Fruit fly (Drosophila melanogaster) whole organism, embryonic: ENCODE measurements around the gene CG32246.
A peak's percentile ranks its signal among the peaks of the same experiment; 100 is the strongest.

ENCODE experiments used
- Atf-2 ChIP-seq: fragments of 200-800 bp; sonication (Bioruptor generic); optimal IDR thresholded peaks from 2 replicates; lab custom pipeline; 2016; ENCODE audit warnings: missing biosample characterization, missing genetic modification characterization
- Awh ChIP-seq: fragments of 200-800 bp; sonication (Bioruptor generic); IDR thresholded peaks from 2 replicates; pipeline ENCODE4, ENCODE4 v1.3.6; 2022; ENCODE audit warnings: missing biosample characterization, missing genetic modification characterization
- Bdp1 ChIP-seq: fragments of 200-800 bp; sonication (Bioruptor generic); optimal IDR thresholded peaks from 3 replicates; lab custom pipeline; 2016; ENCODE audit warnings: missing biosample characterization, missing genetic modification characterization
- Bgb ChIP-seq: fragments of 200-800 bp; sonication (Bioruptor generic); IDR thresholded peaks from 2 replicates; pipeline ENCODE4 v1.3.6; 2022; ENCODE audit warnings: missing biosample characterization, missing genetic modification characterization; ENCODE audit not compliant: partially characterized antibody
- C15 ChIP-seq: fragments of 200-800 bp; sonication (Bioruptor generic); IDR thresholded peaks from 3 replicates; pipeline ENCODE4 v1.3.6; 2022; ENCODE audit warnings: missing biosample characterization, missing genetic modification characterization
- CG1024 ChIP-seq: fragments of 200-800 bp; sonication (Bioruptor generic); IDR thresholded peaks from 2 replicates; pipeline ENCODE4 v1.3.6; 2022; ENCODE audit warnings: missing biosample characterization, missing genetic modification characterization
- CG10366 ChIP-seq: fragments of 200-800 bp; sonication (Bioruptor generic); IDR thresholded peaks from 2 replicates; pipeline ENCODE4 v1.3.6; 2022; ENCODE audit warnings: missing biosample characterization, missing genetic modification characterization
- CG10565 ChIP-seq: fragments of 200-800 bp; sonication (Bioruptor generic); optimal IDR thresholded peaks from 3 replicates; lab custom pipeline; 2016; ENCODE audit warnings: missing biosample characterization, mild to moderate bottlenecking, missing genetic modification characterization
- CG11504 ChIP-seq: fragments of 200-800 bp; sonication (Bioruptor generic); optimal IDR thresholded peaks from 3 replicates; lab custom pipeline; 2019; ENCODE audit warnings: missing biosample characterization, mild to moderate bottlenecking, missing genetic modification characterization, moderate library complexity
- CG12104 ChIP-seq: fragments of 200-800 bp; sonication (Bioruptor generic); optimal IDR thresholded peaks from 3 replicates; lab custom pipeline; 2016; ENCODE audit warnings: missing biosample characterization, missing genetic modification characterization
- CG12659 ChIP-seq: fragments of 200-800 bp; sonication (Bioruptor generic); optimal IDR thresholded peaks from 3 replicates; lab custom pipeline; 2017; ENCODE audit warnings: mild to moderate bottlenecking, missing biosample characterization, missing genetic modification reagents, missing genetic modification characterization
- CG15696 ChIP-seq: fragments of 200-800 bp; sonication (Bioruptor generic); optimal IDR thresholded peaks from 2 replicates; lab custom pipeline; 2019; ENCODE audit warnings: missing biosample characterization, mild to moderate bottlenecking, missing genetic modification characterization, moderate library complexity
- CG17385 ChIP-seq: fragments of 200-800 bp; sonication (Bioruptor generic); optimal IDR thresholded peaks from 3 replicates; lab custom pipeline; 2018; ENCODE audit warnings: missing biosample characterization, mild to moderate bottlenecking, missing genetic modification characterization
- CG17829 ChIP-seq: fragments of 200-800 bp; optimal IDR thresholded peaks from 2 replicates; lab custom pipeline; 2019; ENCODE audit warnings: missing biosample characterization, mild to moderate bottlenecking, missing genetic modification characterization, moderate library complexity
- CG2875 ChIP-seq: fragments of 200-800 bp; sonication (Bioruptor generic); optimal IDR thresholded peaks from 2 replicates; lab custom pipeline; 2017; ENCODE audit warnings: missing biosample characterization, mild to moderate bottlenecking, missing genetic modification characterization, missing genetic modification reagents
- CG34224 ChIP-seq: fragments of 200-800 bp; sonication (Bioruptor generic); IDR thresholded peaks from 3 replicates; pipeline ENCODE4 v1.3.6; 2022; ENCODE audit warnings: missing biosample characterization, missing genetic modification characterization; ENCODE audit not compliant: partially characterized antibody
- CG3838 ChIP-seq: fragments of 200-800 bp; sonication (Bioruptor generic); optimal IDR thresholded peaks from 3 replicates; lab custom pipeline; 2016; ENCODE audit warnings: missing biosample characterization, missing genetic modification characterization
- CG42726 ChIP-seq: fragments of 200-800 bp; sonication (Bioruptor generic); IDR thresholded peaks from 2 replicates; pipeline ENCODE4 v1.3.6; 2022; ENCODE audit warnings: missing biosample characterization, missing genetic modification characterization; ENCODE audit not compliant: partially characterized antibody
- CG4360 ChIP-seq: fragments of 200-800 bp; sonication (Bioruptor generic); IDR thresholded peaks from 2 replicates; pipeline ENCODE4 v1.3.6; 2022; ENCODE audit warnings: missing biosample characterization, missing genetic modification characterization
- CG4707 ChIP-seq: fragments of 200-800 bp; sonication (Bioruptor generic); optimal IDR thresholded peaks from 2 replicates; lab custom pipeline; 2018; ENCODE audit warnings: missing biosample characterization, mild to moderate bottlenecking, missing genetic modification characterization, moderate library complexity
- CG7372 ChIP-seq: fragments of 200-800 bp; sonication (Bioruptor generic); IDR thresholded peaks from 2 replicates; pipeline ENCODE4 v1.3.6; 2022; ENCODE audit warnings: missing biosample characterization, missing genetic modification characterization
- CG7745 ChIP-seq: fragments of 200-800 bp; sonication (Bioruptor generic); optimal IDR thresholded peaks from 2 replicates; lab custom pipeline; 2018; ENCODE audit warnings: missing biosample characterization, mild to moderate bottlenecking, missing genetic modification characterization, moderate library complexity
- CG8924 ChIP-seq: fragments of 200-800 bp; optimal IDR thresholded peaks from 3 replicates; lab custom pipeline; 2019; ENCODE audit warnings: missing biosample characterization, mild to moderate bottlenecking, missing genetic modification characterization, moderate library complexity
- Dip3 ChIP-seq: fragments of 200-800 bp; sonication (Bioruptor generic); optimal IDR thresholded peaks from 3 replicates; lab custom pipeline; 2016; ENCODE audit warnings: missing biosample characterization, missing genetic modification characterization
- Dref ChIP-seq: fragments of 200-800 bp; sonication (Bioruptor generic); IDR thresholded peaks from 2 replicates; pipeline ENCODE4 v1.3.6; 2022; ENCODE audit warnings: missing biosample characterization, missing genetic modification characterization
- Jarid2 ChIP-seq: fragments of 200-800 bp; sonication (Bioruptor generic); optimal IDR thresholded peaks from 3 replicates; lab custom pipeline; 2017; ENCODE audit warnings: mild to moderate bottlenecking, missing biosample characterization, missing genetic modification reagents, missing genetic modification characterization
- Lpt ChIP-seq: fragments of >200 bp; optimal IDR thresholded peaks from 2 replicates; lab custom pipeline; 2018; ENCODE audit warnings: missing biosample characterization, missing genetic modification characterization
- Meics ChIP-seq: fragments of 200-800 bp; sonication (Bioruptor generic); optimal IDR thresholded peaks from 2 replicates; lab custom pipeline; 2017; ENCODE audit warnings: missing biosample characterization, mild to moderate bottlenecking, missing genetic modification characterization
- Mrtf ChIP-seq: fragments of 200-800 bp; sonication (Bioruptor generic); IDR thresholded peaks from 3 replicates; pipeline ENCODE4 v1.3.6; 2022; ENCODE audit warnings: missing biosample characterization, missing genetic modification characterization
- Myb ChIP-seq: fragments of 200-800 bp; sonication (Bioruptor generic); optimal IDR thresholded peaks from 2 replicates; lab custom pipeline; 2016; ENCODE audit warnings: missing biosample characterization, missing genetic modification characterization
- Nf-YA ChIP-seq: fragments of 200-800 bp; sonication (Bioruptor generic); IDR thresholded peaks from 2 replicates; pipeline ENCODE4 v1.3.6; 2022; ENCODE audit warnings: missing biosample characterization, missing genetic modification characterization
- Ssrp ChIP-seq: fragments of 200-800 bp; sonication (Bioruptor generic); optimal IDR thresholded peaks from 2 replicates; lab custom pipeline; 2018; ENCODE audit warnings: missing biosample characterization, mild to moderate bottlenecking, missing genetic modification characterization, moderate library complexity
- Stat92E ChIP-seq, 3 experiments: fragments of >200 bp in 2 of 3; fragments of 200-800 bp in 1 of 3; sonication (Bioruptor generic) in 1 of 3; optimal IDR thresholded peaks; 2 replicates each; lab custom pipeline; 2017 to 2019; ENCODE audit warnings: missing biosample characterization in 3 of 3, missing genetic modification characterization in 3 of 3, mild to moderate bottlenecking in 1 of 3, moderate library complexity in 1 of 3
- aop ChIP-seq: fragments of 200-800 bp; sonication (Bioruptor generic); IDR thresholded peaks from 2 replicates; pipeline ENCODE4 v1.3.6; 2022; ENCODE audit warnings: missing biosample characterization, missing genetic modification characterization
- ara ChIP-seq: fragments of 200-800 bp; sonication (Bioruptor generic); IDR thresholded peaks from 2 replicates; pipeline ENCODE4 v1.3.6; 2022; ENCODE audit warnings: missing biosample characterization, missing genetic modification characterization
- bigmax ChIP-seq: fragments of 200-800 bp; sonication (Bioruptor generic); optimal IDR thresholded peaks from 2 replicates; lab custom pipeline; 2018; ENCODE audit warnings: missing biosample characterization, mild to moderate bottlenecking, missing genetic modification characterization
- chif ChIP-seq, 2 experiments: fragments of 200-800 bp; sonication (Bioruptor generic); optimal IDR thresholded peaks; 3 replicates each; lab custom pipeline; 2016; ENCODE audit warnings: missing biosample characterization in 2 of 2, missing genetic modification characterization in 2 of 2
- chm ChIP-seq: fragments of 200-800 bp; sonication (Bioruptor generic); IDR thresholded peaks from 2 replicates; pipeline ENCODE4 v1.3.6; 2022; ENCODE audit warnings: missing biosample characterization, missing genetic modification characterization
- ci ChIP-seq: fragments of 200-800 bp; sonication (Bioruptor generic); IDR thresholded peaks from 3 replicates; pipeline ENCODE4 v1.3.6; 2022; ENCODE audit warnings: missing biosample characterization, missing genetic modification characterization
- croc ChIP-seq: fragments of 200-800 bp; sonication (Bioruptor generic); conservative IDR thresholded peaks from 3 replicates; pipeline ENCODE4 v1.3.6; 2022; ENCODE audit warnings: missing biosample characterization, missing genetic modification characterization
- crol ChIP-seq: fragments of 200-800 bp; sonication (Bioruptor generic); IDR thresholded peaks from 2 replicates; pipeline ENCODE4 v1.3.6; 2022; ENCODE audit warnings: missing biosample characterization, missing genetic modification characterization
- dan ChIP-seq: fragments of 200-800 bp; sonication (Bioruptor generic); IDR thresholded peaks from 2 replicates; pipeline ENCODE4 v1.3.6; 2022; ENCODE audit warnings: missing biosample characterization, missing genetic modification characterization
- dpn ChIP-seq, 2 experiments: fragments of 200-800 bp; sonication (Bioruptor generic); optimal IDR thresholded peaks; 3 replicates each; lab custom pipeline; 2016; ENCODE audit warnings: missing biosample characterization in 2 of 2, missing genetic modification characterization in 2 of 2
- ham ChIP-seq: fragments of 200-800 bp; sonication (Bioruptor generic); IDR thresholded peaks from 2 replicates; pipeline ENCODE4 v1.3.6; 2022; ENCODE audit warnings: missing biosample characterization, missing genetic modification characterization
- jigr1 ChIP-seq: fragments of 200-800 bp; sonication (Bioruptor generic); IDR thresholded peaks from 3 replicates; pipeline ENCODE4 v1.3.6; 2022; ENCODE audit warnings: missing biosample characterization, missing genetic modification characterization
- repo ChIP-seq: fragments of 200-800 bp; sonication (Bioruptor generic); optimal IDR thresholded peaks from 2 replicates; lab custom pipeline; 2016; ENCODE audit warnings: missing biosample characterization, missing genetic modification characterization
- row ChIP-seq: fragments of 200-800 bp; sonication (Bioruptor generic); IDR thresholded peaks from 3 replicates; pipeline ENCODE4 v1.3.6; 2022; ENCODE audit warnings: missing biosample characterization, missing genetic modification characterization
- sc ChIP-seq, 3 experiments: fragments of >200 bp in 2 of 3; fragments of 200-800 bp in 1 of 3; sonication (Bioruptor generic) in 1 of 3; optimal IDR thresholded peaks; 2 replicates in 2 of 3; 3 replicates in 1 of 3; lab custom pipeline; 2017; ENCODE audit warnings: mild to moderate bottlenecking in 1 of 3, missing biosample characterization in 1 of 3, missing genetic modification characterization in 1 of 3, missing genetic modification reagents in 1 of 3
- slbo ChIP-seq: fragments of 200-800 bp; sonication (Bioruptor generic); IDR thresholded peaks from 2 replicates; pipeline ENCODE4 v1.3.6; 2022; ENCODE audit warnings: missing biosample characterization, missing genetic modification characterization
- toy ChIP-seq: fragments of 200-800 bp; sonication (Bioruptor generic); IDR thresholded peaks from 2 replicates; pipeline ENCODE4 v1.3.6; 2022; ENCODE audit warnings: missing biosample characterization, missing genetic modification characterization
- trh ChIP-seq: fragments of 200-800 bp; sonication (Bioruptor generic); optimal IDR thresholded peaks from 2 replicates; lab custom pipeline; 2016; ENCODE audit warnings: missing biosample characterization, missing genetic modification characterization
- zfh2 ChIP-seq: fragments of 200-800 bp; sonication (Bioruptor generic); optimal IDR thresholded peaks from 2 replicates; lab custom pipeline; 2016; ENCODE audit warnings: missing biosample characterization, missing genetic modification characterization

Gene CG32246

DNA sequence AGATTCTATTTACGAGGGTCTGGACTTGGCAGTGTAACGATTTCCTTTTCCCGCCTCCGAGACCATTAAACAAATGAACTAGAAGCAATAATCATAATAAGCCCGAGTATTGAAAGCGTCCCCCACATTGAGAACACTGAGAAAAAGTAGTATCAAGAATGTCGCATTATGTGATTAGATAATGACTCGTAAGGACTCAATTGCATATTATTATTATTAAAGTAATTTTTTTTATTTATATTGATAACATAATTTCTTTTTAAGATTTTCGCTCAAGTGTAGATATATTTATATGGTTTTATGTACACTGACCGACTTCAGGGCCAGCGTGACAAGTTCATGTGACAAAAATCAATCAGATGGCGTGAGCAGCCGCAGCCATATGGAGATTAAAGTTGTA, 17.6 kb upstream of the CG32246 start (continued):
- no peak for TF ChIP-seq jigr1 (GFP tag; lab: Robert Waterston, UW)
- TF ChIP-seq CG2875 (GFP tag; lab: Kevin White, UChicago) = no peak
- TF ChIP-seq Nf-YA = no peak
- no peak for TF ChIP-seq Dref (GFP tag; lab: Robert Waterston, UW)
- TF ChIP-seq C15 (GFP tag; lab: Robert Waterston, UW) = no peak
- TF ChIP-seq CG17385 (GFP tag; lab: Kevin White, UChicago) = peak; percentile 24
- peak; percentile 49; the same call in 1 of the 2 replicates for TF ChIP-seq CG7372 (GFP tag; lab: Robert Waterston, UW)
- peak; percentile 67 for TF ChIP-seq CG11504
- peak; percentile 62 for TF ChIP-seq slbo (GFP tag; lab: Robert Waterston, UW)
- no peak for TF ChIP-seq Bgb (GFP tag; lab: Robert Waterston, UW)
- no peak for TF ChIP-seq Awh (GFP tag; lab: Robert Waterston, UW)
- TF ChIP-seq Lpt (GFP tag; lab: Kevin White, UChicago) = no peak
- no peak for TF ChIP-seq CG42726 (GFP tag; lab: Robert Waterston, UW)
- no peak for TF ChIP-seq trh (GFP tag; lab: Kevin White, UChicago)
- no peak for TF ChIP-seq Atf-2 (GFP tag; lab: Kevin White, UChicago)
- TF ChIP-seq crol = no peak
- TF ChIP-seq CG34224 (GFP tag; lab: Robert Waterston, UW) = no peak
- no peak for TF ChIP-seq ham
- no peak for TF ChIP-seq aop (GFP tag; lab: Robert Waterston, UW)
- no peak for TF ChIP-seq CG4360
- TF ChIP-seq CG8924 (tag; lab: Kevin White, UChicago) = peak; percentile 48
- TF ChIP-seq chm (GFP tag; lab: Robert Waterston, UW) = no peak
- TF ChIP-seq row = peak; percentile 62
- TF ChIP-seq dan (GFP tag; lab: Robert Waterston, UW) = no peak
- no peak for TF ChIP-seq CG10565
- TF ChIP-seq CG1024 (GFP tag; lab: Robert Waterston, UW) = no peak
- TF ChIP-seq CG10366 (GFP tag; lab: Robert Waterston, UW) = peak; percentile 31; the same call in 1 of the 2 replicates
- TF ChIP-seq CG15696 = no peak
- peak; percentile 43 for TF ChIP-seq CG17829 (tag; lab: Kevin White, UChicago)
- no peak for TF ChIP-seq Stat92E (GFP tag; optimal IDR thresholded peaks at IDR 0.05; lab: Kevin White, UChicago)
- TF ChIP-seq CG12659 (GFP tag; lab: Kevin White, UChicago) = peak; percentile 27
- no peak for TF ChIP-seq croc (GFP tag; lab: Robert Waterston, UW)
- TF ChIP-seq toy (GFP tag; lab: Robert Waterston, UW) = no peak
- no peak for TF ChIP-seq chif (GFP tag; optimal IDR thresholded peaks at IDR 0.05; lab: Kevin White, UChicago)
- TF ChIP-seq bigmax = no peak
- peak; percentile 42 for TF ChIP-seq ara
- peak; percentile 35 for TF ChIP-seq Ssrp (tag; lab: Kevin White, UChicago)
- no peak for TF ChIP-seq CG12104 (GFP tag; lab: Kevin White, UChicago)
- TF ChIP-seq Jarid2 = no peak
- no peak for TF ChIP-seq zfh2 (GFP tag; lab: Kevin White, UChicago)
- TF ChIP-seq Dip3 (GFP tag; lab: Kevin White, UChicago) = no peak
- TF ChIP-seq Mrtf (GFP tag; lab: Robert Waterston, UW) = no peak
- TF ChIP-seq CG4707 (GFP tag; lab: Kevin White, UChicago) = no peak
- TF ChIP-seq sc (optimal IDR thresholded peaks at IDR 0.05; lab: Kevin White, UChicago) = no peak
- no peak for TF ChIP-seq sc (GFP tag; optimal IDR thresholded peaks at IDR 0.05; lab: Kevin White, UChicago)
- TF ChIP-seq Meics = peak; percentile 34
- TF ChIP-seq repo (GFP tag; lab: Kevin White, UChicago) = no peak
- TF ChIP-seq Bdp1 (GFP tag; lab: Kevin White, UChicago) = no peak
- TF ChIP-seq dpn (GFP tag; optimal IDR thresholded peaks at IDR 0.05; lab: Kevin White, UChicago) = peak in 1 of 2 experiments; percentile 26
- peak; percentile 70; the same call in 2 of the 3 replicates for TF ChIP-seq ci (GFP tag; lab: Robert Waterston, UW)
- no peak for TF ChIP-seq Myb
- no peak for TF ChIP-seq CG3838 (GFP tag; lab: Kevin White, UChicago)
- no peak for TF ChIP-seq CG7745
